Worm (Caenorhabditis elegans) whole organism, L2 larva: Measurements from ENCODE around the gene fbxa-206.

Source experiments
- ama-1 ChIP-seq: fragments of 150-350 bp; optimal IDR thresholded peaks from 2 replicates; lab custom pipeline; 2018; ENCODE audit warnings: inconsistent platforms
- elt-1 ChIP-seq: fragments of 150-350 bp; optimal IDR thresholded peaks from 2 replicates; lab custom pipeline; 2014; ENCODE audit warnings: missing biosample characterization, missing genetic modification characterization
- lsy-2 ChIP-seq, 2 experiments: fragments of 150-350 bp in 1 of 2; sonication (generic microtip) in 1 of 2; optimal IDR thresholded peaks; 2 replicates each; lab custom pipeline; 2014 to 2017; ENCODE audit warnings: missing biosample characterization in 2 of 2, missing genetic modification characterization in 2 of 2
- nhr-25 ChIP-seq: fragments of 150-350 bp; sonication (generic microtip); optimal IDR thresholded peaks from 3 replicates; lab custom pipeline; 2014; ENCODE audit warnings: missing biosample characterization, missing genetic modification characterization
- sma-9 ChIP-seq, 2 experiments: fragments of 150-350 bp in 1 of 2; sonication (generic microtip) in 1 of 2; optimal IDR thresholded peaks; 2 replicates each; lab custom pipeline; 2014 to 2016; ENCODE audit warnings: missing genetic modification characterization in 2 of 2, mild to moderate bottlenecking in 1 of 2, missing biosample characterization in 1 of 2, missing compliant biosample characterization in 1 of 2, missing genetic modification reagents in 1 of 2, moderate library complexity in 1 of 2
- unc-39 ChIP-seq: fragments of 150-350 bp; optimal IDR thresholded peaks from 2 replicates; lab custom pipeline; 2014; ENCODE audit warnings: missing biosample characterization, missing genetic modification characterization
- ztf-4 ChIP-seq: fragments of 150-350 bp; optimal IDR thresholded peaks from 2 replicates; lab custom pipeline; 2014; ENCODE audit warnings: missing biosample characterization, missing genetic modification characterization

DNA sequence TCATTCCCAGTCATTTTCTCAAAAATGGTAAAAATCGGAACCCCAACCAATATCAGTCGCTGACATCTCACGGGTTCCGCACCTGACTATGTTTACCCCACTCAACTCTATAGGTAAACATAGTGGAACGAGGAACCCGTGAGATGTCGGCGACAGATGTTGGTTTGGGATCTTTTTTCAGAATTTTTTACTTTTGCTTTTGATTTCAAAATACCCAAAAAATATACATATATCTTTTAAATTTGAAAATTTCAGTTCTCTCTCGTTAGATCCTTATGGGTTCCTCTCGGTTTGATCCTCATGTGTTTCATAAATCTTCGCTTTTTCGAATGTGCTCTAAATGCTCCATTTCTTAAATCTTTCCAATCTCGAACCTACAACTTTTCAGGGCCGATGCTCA, 44.6 kb downstream of the fbxa-206 start, which contains the start of gene srw-23:
- no peak for TF ChIP-seq lsy-2 (tag; optimal IDR thresholded peaks at IDR 0.05; lab: Kevin White, UChicago)
- no peak for TF ChIP-seq ztf-4 (tag; lab: Kevin White, UChicago)
- TF ChIP-seq ama-1, result no peak
- no peak for TF ChIP-seq unc-39 (tag; lab: Kevin White, UChicago)
- no peak for TF ChIP-seq sma-9 (GFP tag; optimal IDR thresholded peaks at IDR 0.05; lab: Kevin White, UChicago)
- no peak for TF ChIP-seq sma-9 (tag; optimal IDR thresholded peaks at IDR 0.05; lab: Kevin White, UChicago)
- no peak for TF ChIP-seq elt-1 (tag; lab: Kevin White, UChicago)
- TF ChIP-seq nhr-25, result no peak
